Fruit fly (Drosophila melanogaster) whole organism, embryonic: Measurements from ENCODE around the gene Sbp2.
A peak's percentile ranks its signal among the peaks of the same experiment; 100 is the strongest.

Experiments used
- Ada2b ChIP-seq: fragments of 200-800 bp; sonication (Bioruptor generic); IDR thresholded peaks from 2 replicates; pipeline ENCODE4 v1.3.6; 2022; ENCODE audit warnings: missing biosample characterization, missing genetic modification characterization
- Atf3 ChIP-seq: fragments of 200-800 bp; sonication (Bioruptor generic); optimal IDR thresholded peaks from 3 replicates; lab custom pipeline; 2016; ENCODE audit warnings: missing biosample characterization, missing genetic modification characterization
- B-H1 ChIP-seq: fragments of 200-800 bp; sonication (Bioruptor generic); IDR thresholded peaks from 3 replicates; pipeline ENCODE4 v1.3.6; 2022; ENCODE audit warnings: missing biosample characterization, missing genetic modification characterization
- B-H2 ChIP-seq: fragments of 200-800 bp; sonication (Bioruptor generic); optimal IDR thresholded peaks from 2 replicates; lab custom pipeline; 2018; ENCODE audit warnings: missing biosample characterization, mild to moderate bottlenecking, missing genetic modification characterization
- Bgb ChIP-seq: fragments of 200-800 bp; sonication (Bioruptor generic); IDR thresholded peaks from 2 replicates; pipeline ENCODE4 v1.3.6; 2022; ENCODE audit warnings: missing biosample characterization, missing genetic modification characterization; ENCODE audit not compliant: partially characterized antibody
- CG11504 ChIP-seq: fragments of 200-800 bp; sonication (Bioruptor generic); optimal IDR thresholded peaks from 3 replicates; lab custom pipeline; 2019; ENCODE audit warnings: missing biosample characterization, mild to moderate bottlenecking, missing genetic modification characterization, moderate library complexity
- CG12236 ChIP-seq: fragments of 200-800 bp; sonication (Bioruptor generic); optimal IDR thresholded peaks from 2 replicates; lab custom pipeline; 2016; ENCODE audit warnings: missing biosample characterization, missing genetic modification characterization
- CG15601 ChIP-seq: fragments of 200-800 bp; sonication (Bioruptor generic); optimal IDR thresholded peaks from 3 replicates; lab custom pipeline; 2019; ENCODE audit warnings: missing biosample characterization, mild to moderate bottlenecking, missing genetic modification characterization, moderate library complexity
- CG15696 ChIP-seq: fragments of 200-800 bp; sonication (Bioruptor generic); optimal IDR thresholded peaks from 2 replicates; lab custom pipeline; 2019; ENCODE audit warnings: missing biosample characterization, mild to moderate bottlenecking, missing genetic modification characterization, moderate library complexity
- CG1647 ChIP-seq: fragments of 200-800 bp; sonication (Bioruptor generic); optimal IDR thresholded peaks from 3 replicates; lab custom pipeline; 2016; ENCODE audit warnings: missing biosample characterization, missing genetic modification characterization
- CG17361 ChIP-seq: fragments of 200-800 bp; sonication (Bioruptor generic); IDR thresholded peaks from 3 replicates; pipeline ENCODE4 v1.3.6; 2022; ENCODE audit warnings: missing biosample characterization, missing genetic modification characterization
- CG17385 ChIP-seq: fragments of 200-800 bp; sonication (Bioruptor generic); optimal IDR thresholded peaks from 3 replicates; lab custom pipeline; 2018; ENCODE audit warnings: missing biosample characterization, mild to moderate bottlenecking, missing genetic modification characterization
- CG2120 ChIP-seq: fragments of 200-800 bp; sonication (Bioruptor generic); optimal IDR thresholded peaks from 3 replicates; lab custom pipeline; 2016; ENCODE audit warnings: missing biosample characterization, missing genetic modification characterization
- CG30403 ChIP-seq: fragments of 200-800 bp; sonication (Bioruptor generic); optimal IDR thresholded peaks from 3 replicates; lab custom pipeline; 2016; ENCODE audit warnings: missing biosample characterization, missing genetic modification characterization
- CG34422 ChIP-seq: fragments of 200-800 bp; sonication (Bioruptor generic); IDR thresholded peaks from 3 replicates; pipeline ENCODE4 v1.3.6; 2022; ENCODE audit warnings: missing biosample characterization, missing genetic modification characterization
- CG3726 ChIP-seq: fragments of 200-800 bp; sonication (Bioruptor generic); IDR thresholded peaks from 3 replicates; pipeline ENCODE4, ENCODE4 v1.3.6; 2022; ENCODE audit warnings: missing biosample characterization, missing genetic modification characterization
- CG42726 ChIP-seq: fragments of 200-800 bp; sonication (Bioruptor generic); IDR thresholded peaks from 2 replicates; pipeline ENCODE4 v1.3.6; 2022; ENCODE audit warnings: missing biosample characterization, missing genetic modification characterization; ENCODE audit not compliant: partially characterized antibody
- CG6689 ChIP-seq: fragments of 200-800 bp; sonication (Bioruptor generic); IDR thresholded peaks from 2 replicates; pipeline ENCODE4 v1.3.6; 2022; ENCODE audit warnings: missing biosample characterization, missing genetic modification characterization
- Elba2 ChIP-seq: fragments of 200-800 bp; sonication (Bioruptor generic); optimal IDR thresholded peaks from 3 replicates; lab custom pipeline; 2016; ENCODE audit warnings: missing biosample characterization, missing genetic modification characterization
- Gug ChIP-seq: fragments of 200-800 bp; sonication (Bioruptor generic); IDR thresholded peaks from 4 replicates; pipeline ENCODE4 v1.3.6; 2022; ENCODE audit warnings: missing biosample characterization, missing genetic modification characterization
- HLH4C ChIP-seq: fragments of 200-800 bp; sonication (Bioruptor generic); IDR thresholded peaks from 3 replicates; pipeline ENCODE4 v1.3.6; 2022; ENCODE audit warnings: missing biosample characterization, missing genetic modification characterization; ENCODE audit not compliant: partially characterized antibody
- Lpt ChIP-seq: fragments of >200 bp; optimal IDR thresholded peaks from 2 replicates; lab custom pipeline; 2018; ENCODE audit warnings: missing biosample characterization, missing genetic modification characterization
- MTF-1 ChIP-seq: fragments of 200-800 bp; sonication (Bioruptor generic); optimal IDR thresholded peaks from 2 replicates; lab custom pipeline; 2018; ENCODE audit warnings: missing biosample characterization, mild to moderate bottlenecking, missing genetic modification characterization, borderline replicate concordance
- NFAT ChIP-seq: fragments of 200-800 bp; sonication (Bioruptor generic); IDR thresholded peaks from 2 replicates; pipeline ENCODE4 v1.3.6; 2022; ENCODE audit warnings: missing biosample characterization, missing genetic modification characterization
- NK7.1 ChIP-seq: fragments of 200-800 bp; sonication (Bioruptor generic); optimal IDR thresholded peaks from 3 replicates; lab custom pipeline; 2016; ENCODE audit warnings: missing biosample characterization, missing genetic modification characterization
- Sox100B ChIP-seq: fragments of 200-800 bp; sonication (Bioruptor generic); optimal IDR thresholded peaks from 3 replicates; lab custom pipeline; 2018; ENCODE audit warnings: missing biosample characterization, mild to moderate bottlenecking, missing genetic modification characterization
- Sry-β ChIP-seq: fragments of 200-800 bp; sonication (Bioruptor generic); optimal IDR thresholded peaks from 2 replicates; lab custom pipeline; 2018; ENCODE audit warnings: missing biosample characterization, mild to moderate bottlenecking, missing genetic modification characterization, moderate library complexity
- ac ChIP-seq: fragments of 200-800 bp; sonication (Bioruptor generic); optimal IDR thresholded peaks from 3 replicates; lab custom pipeline; 2017; ENCODE audit warnings: missing biosample characterization, mild to moderate bottlenecking, missing genetic modification characterization
- aop ChIP-seq: fragments of 200-800 bp; sonication (Bioruptor generic); IDR thresholded peaks from 2 replicates; pipeline ENCODE4 v1.3.6; 2022; ENCODE audit warnings: missing biosample characterization, missing genetic modification characterization
- cato ChIP-seq: fragments of 200-800 bp; sonication (Bioruptor generic); optimal IDR thresholded peaks from 2 replicates; lab custom pipeline; 2016; ENCODE audit warnings: missing biosample characterization, missing genetic modification characterization, borderline replicate concordance
- dmrt11E ChIP-seq: fragments of 200-800 bp; sonication (Bioruptor generic); optimal IDR thresholded peaks from 3 replicates; lab custom pipeline; 2018; ENCODE audit warnings: missing biosample characterization, mild to moderate bottlenecking, missing genetic modification characterization, moderate library complexity
- en ChIP-seq: fragments of 200-800 bp; sonication (Bioruptor generic); optimal IDR thresholded peaks from 2 replicates; lab custom pipeline; 2016; ENCODE audit warnings: missing biosample characterization, missing genetic modification characterization
- gcm2 ChIP-seq: fragments of 200-800 bp; sonication (Bioruptor generic); optimal IDR thresholded peaks from 2 replicates; lab custom pipeline; 2016; ENCODE audit warnings: missing biosample characterization, missing genetic modification characterization
- hb ChIP-seq: fragments of 200-800 bp; sonication (Bioruptor generic); IDR thresholded peaks from 3 replicates; pipeline ENCODE4 v1.3.6; 2022; ENCODE audit warnings: missing biosample characterization, missing genetic modification characterization; ENCODE audit not compliant: partially characterized antibody
- hkb ChIP-seq, 2 experiments: fragments of 200-800 bp in 1 of 2; fragments of >200 bp in 1 of 2; sonication (Bioruptor generic) in 1 of 2; IDR thresholded peaks in 1 of 2; optimal IDR thresholded peaks in 1 of 2; 2 replicates each; pipeline versions ENCODE4 v1.3.6 to Lab custom; 2017 to 2022; ENCODE audit warnings: missing biosample characterization in 1 of 2, missing genetic modification characterization in 1 of 2
- maf-S ChIP-seq: fragments of 200-800 bp; sonication (Bioruptor generic); optimal IDR thresholded peaks from 2 replicates; lab custom pipeline; 2016; ENCODE audit warnings: missing biosample characterization, missing genetic modification characterization
- pb ChIP-seq: fragments of 200-800 bp; sonication (Bioruptor generic); optimal IDR thresholded peaks from 3 replicates; lab custom pipeline; 2016; ENCODE audit warnings: missing biosample characterization, missing genetic modification characterization
- pfk ChIP-seq: fragments of 200-800 bp; sonication (Bioruptor generic); optimal IDR thresholded peaks from 2 replicates; lab custom pipeline; 2018; ENCODE audit warnings: missing biosample characterization, mild to moderate bottlenecking, missing genetic modification characterization, moderate library complexity
- pum ChIP-seq: fragments of 200-800 bp; sonication (Bioruptor generic); optimal IDR thresholded peaks from 2 replicates; lab custom pipeline; 2016; ENCODE audit warnings: missing biosample characterization, missing genetic modification characterization
- pzg ChIP-seq: fragments of 200-800 bp; sonication (Bioruptor generic); optimal IDR thresholded peaks from 3 replicates; lab custom pipeline; 2018; ENCODE audit warnings: missing biosample characterization, mild to moderate bottlenecking, missing genetic modification characterization, moderate library complexity
- repo ChIP-seq: fragments of 200-800 bp; sonication (Bioruptor generic); optimal IDR thresholded peaks from 2 replicates; lab custom pipeline; 2016; ENCODE audit warnings: missing biosample characterization, missing genetic modification characterization
- schlank ChIP-seq: fragments of 200-800 bp; sonication (Bioruptor generic); optimal IDR thresholded peaks from 2 replicates; lab custom pipeline; 2018; ENCODE audit warnings: missing biosample characterization, mild to moderate bottlenecking, missing genetic modification characterization
- stwl ChIP-seq: fragments of 200-800 bp; sonication (Bioruptor generic); optimal IDR thresholded peaks from 3 replicates; lab custom pipeline; 2018; ENCODE audit warnings: missing biosample characterization, mild to moderate bottlenecking, missing genetic modification characterization, moderate library complexity
- toy ChIP-seq: fragments of 200-800 bp; sonication (Bioruptor generic); IDR thresholded peaks from 2 replicates; pipeline ENCODE4 v1.3.6; 2022; ENCODE audit warnings: missing biosample characterization, missing genetic modification characterization
- unc-4 ChIP-seq: fragments of 200-800 bp; sonication (Bioruptor generic); IDR thresholded peaks from 2 replicates; pipeline ENCODE4 v1.3.6; 2022; ENCODE audit warnings: missing biosample characterization, missing genetic modification characterization; ENCODE audit not compliant: partially characterized antibody
- wek ChIP-seq: fragments of 200-800 bp; sonication (Bioruptor generic); optimal IDR thresholded peaks from 3 replicates; lab custom pipeline; 2018; ENCODE audit warnings: missing biosample characterization, mild to moderate bottlenecking, missing genetic modification characterization, moderate library complexity
- wor ChIP-seq: fragments of 200-800 bp; sonication (Bioruptor generic); IDR thresholded peaks from 2 replicates; pipeline ENCODE4 v1.3.6; 2022; ENCODE audit warnings: missing biosample characterization, missing genetic modification characterization
- z ChIP-seq: fragments of 200-800 bp; sonication (Bioruptor generic); IDR thresholded peaks from 3 replicates; pipeline ENCODE4 v1.3.6; 2022; ENCODE audit warnings: missing biosample characterization, missing genetic modification characterization

Sbp2 gene

DNA sequence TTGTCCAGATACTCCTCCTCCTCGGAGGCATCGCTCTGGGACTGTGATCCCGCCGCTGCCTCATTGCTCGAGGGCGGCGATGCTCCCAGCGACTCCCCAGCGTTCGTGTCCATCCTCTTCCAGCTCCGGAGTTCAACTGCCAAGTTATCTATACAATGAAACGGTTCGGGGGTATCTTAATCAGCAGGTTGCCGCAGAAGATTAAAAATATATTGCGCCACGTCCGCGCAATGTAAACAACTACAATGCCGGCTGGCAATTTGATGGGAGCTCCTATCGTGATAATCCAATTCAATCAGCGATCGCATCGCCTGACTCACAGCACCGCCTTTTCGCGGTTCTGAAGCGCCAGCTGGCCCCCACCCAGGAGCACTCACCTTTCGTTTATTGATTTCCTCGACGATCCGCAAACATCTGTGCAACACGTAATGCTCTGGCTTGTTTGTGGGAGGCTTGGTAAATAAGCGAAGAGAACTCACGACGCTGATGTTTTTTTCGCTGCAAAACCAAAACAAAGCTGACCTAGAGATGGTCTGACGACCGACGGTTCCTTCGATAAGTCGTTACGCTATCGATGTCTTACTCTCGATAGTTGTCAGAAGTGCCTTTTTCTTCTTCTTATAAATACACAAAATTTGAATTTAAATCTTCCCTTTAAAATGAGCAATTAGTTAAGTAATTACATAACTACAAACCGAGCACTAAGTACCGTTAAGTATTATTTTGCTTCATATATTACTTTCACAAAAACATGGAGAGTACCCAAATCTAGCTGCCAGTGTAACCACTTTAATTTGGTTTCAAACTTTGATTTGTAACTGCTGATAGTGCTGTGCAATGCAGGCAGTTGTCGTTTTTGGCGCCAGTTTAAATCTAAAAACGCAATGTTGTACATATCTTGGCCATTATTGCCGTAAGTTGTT is 14.4 kb upstream of the Sbp2 start, which contains the start of gene cert (continued):
- TF ChIP-seq CG11504 = no peak
- peak; percentile 60 for TF ChIP-seq CG2120 (GFP tag; lab: Kevin White, UChicago)
- TF ChIP-seq en (GFP tag; lab: Kevin White, UChicago) = no peak
- TF ChIP-seq B-H1 (GFP tag; lab: Robert Waterston, UW) = no peak
- no peak for TF ChIP-seq Gug
- no peak for TF ChIP-seq toy (GFP tag; lab: Robert Waterston, UW)
- peak; percentile 77 for TF ChIP-seq hkb (optimal IDR thresholded peaks at IDR 0.05; lab: Kevin White, UChicago)
- TF ChIP-seq hkb (GFP tag; IDR thresholded peaks at IDR 0.05; lab: Robert Waterston, UW) = no peak
- peak; percentile 83 for TF ChIP-seq HLH4C (GFP tag; lab: Robert Waterston, UW)
- TF ChIP-seq ac (GFP tag; lab: Kevin White, UChicago) = no peak
- peak; percentile 12 for TF ChIP-seq maf-S (GFP tag; lab: Kevin White, UChicago)
- no peak for TF ChIP-seq wor (GFP tag; lab: Robert Waterston, UW)
- peak; percentile 2 for TF ChIP-seq Sox100B (GFP tag; lab: Kevin White, UChicago)
- no peak for TF ChIP-seq cato (GFP tag; lab: Kevin White, UChicago)
- no peak for TF ChIP-seq CG15696 (tag; lab: Kevin White, UChicago)
- no peak for TF ChIP-seq CG6689
- TF ChIP-seq MTF-1 (GFP tag; lab: Kevin White, UChicago) = no peak
- no peak for TF ChIP-seq repo (GFP tag; lab: Kevin White, UChicago)
- peak; percentile 86 for TF ChIP-seq hb (GFP tag; lab: Robert Waterston, UW)
- TF ChIP-seq pzg = peak; percentile 81
- peak; percentile 80; the same call in 1 of the 2 replicates for TF ChIP-seq CG42726
- no peak for TF ChIP-seq CG3726 (GFP tag; lab: Robert Waterston, UW)
- TF ChIP-seq Lpt (GFP tag; lab: Kevin White, UChicago) = no peak
- TF ChIP-seq CG30403 (GFP tag; lab: Kevin White, UChicago) = peak; percentile 47
- no peak for TF ChIP-seq dmrt11E (tag; lab: Kevin White, UChicago)
- TF ChIP-seq pb (GFP tag; lab: Kevin White, UChicago) = no peak
- TF ChIP-seq unc-4 = peak; percentile 88
- TF ChIP-seq CG15601 (tag; lab: Kevin White, UChicago) = no peak
- TF ChIP-seq aop = no peak
- TF ChIP-seq pum (GFP tag; lab: Kevin White, UChicago) = peak; percentile 6
- TF ChIP-seq CG17361 (GFP tag; lab: Robert Waterston, UW) = peak; percentile 63; the same call in 2 of the 3 replicates
- peak; percentile 81; the same call in 2 of the 3 replicates for TF ChIP-seq CG34422 (GFP tag; lab: Robert Waterston, UW)
- TF ChIP-seq Elba2 = no peak
- TF ChIP-seq Sry-β = no peak
- no peak for TF ChIP-seq CG12236 (GFP tag; lab: Kevin White, UChicago)
- no peak for TF ChIP-seq wek (GFP tag; lab: Kevin White, UChicago)
- no peak for TF ChIP-seq B-H2
- TF ChIP-seq Atf3 (GFP tag; lab: Kevin White, UChicago) = no peak
- no peak for TF ChIP-seq pfk (GFP tag; lab: Kevin White, UChicago)
- no peak for TF ChIP-seq gcm2 (GFP tag; lab: Kevin White, UChicago)
- peak; percentile 96 for TF ChIP-seq CG17385 (GFP tag; lab: Kevin White, UChicago)
- TF ChIP-seq NK7.1 (GFP tag; lab: Kevin White, UChicago) = no peak
- TF ChIP-seq z = no peak
- TF ChIP-seq NFAT (GFP tag; lab: Robert Waterston, UW) = no peak
- no peak for TF ChIP-seq CG1647
- peak; percentile 89 for TF ChIP-seq stwl (tag; lab: Kevin White, UChicago)
- no peak for TF ChIP-seq schlank (tag; lab: Kevin White, UChicago)
- no peak for TF ChIP-seq Ada2b (GFP tag; lab: Robert Waterston, UW)
- peak; percentile 90 for TF ChIP-seq Bgb
